Fruit fly (Drosophila melanogaster) whole organism: Measurements from ENCODE around the gene flfl.

ENCODE experiments used
- CG8478 ChIP-seq: fragments of >200 bp; optimal IDR thresholded peaks from 2 replicates; lab custom pipeline; 2018; ENCODE audit warnings: inconsistent platforms
- EcR ChIP-seq, 2 experiments: fragments of >200 bp; optimal IDR thresholded peaks; 2 replicates each; lab custom pipeline; 2017; ENCODE audit warnings: missing biosample characterization in 2 of 2, missing genetic modification characterization in 2 of 2, missing genetic modification reagents in 2 of 2
- pan ChIP-seq: fragments of >200 bp; optimal IDR thresholded peaks from 2 replicates; lab custom pipeline; 2017
- usp ChIP-seq: fragments of >200 bp; optimal IDR thresholded peaks from 2 replicates; lab custom pipeline; 2017; ENCODE audit warnings: missing biosample characterization, missing genetic modification characterization, mixed read lengths

dm6 chr3R:13715012-13715673 is 31.4 kb downstream of the flfl start, which contains the start of gene kmr:
- TF ChIP-seq usp (GFP tag; lab: Kevin White, UChicago) = no peak
- no peak for TF ChIP-seq CG8478 (lab: Kevin White, UChicago)
- TF ChIP-seq EcR (GFP tag; optimal IDR thresholded peaks at IDR 0.05; lab: Kevin White, UChicago) = no peak
- no peak for TF ChIP-seq pan
